Worm (Caenorhabditis elegans) whole organism, late embryonic: Measurements from ENCODE around the gene cyp-35A4.

Experiments used
- C38D4.7 ChIP-seq: fragments of 200-800 bp; sonication (Bioruptor generic); optimal IDR thresholded peaks from 2 replicates; lab custom pipeline; 2018; ENCODE audit warnings: mild to moderate bottlenecking, missing genetic modification characterization, moderate library complexity, missing compliant biosample characterization
- F13H6.1 ChIP-seq: sonication (generic microtip); optimal IDR thresholded peaks from 2 replicates; lab custom pipeline; 2016; ENCODE audit warnings: missing genetic modification characterization, missing compliant biosample characterization
- K02D7.2 ChIP-seq: sonication (generic microtip); optimal IDR thresholded peaks from 2 replicates; lab custom pipeline; 2017; ENCODE audit warnings: mild to moderate bottlenecking, missing genetic modification characterization, missing compliant biosample characterization
- K09A11.1 ChIP-seq: sonication (generic microtip); optimal IDR thresholded peaks from 2 replicates; lab custom pipeline; 2017; ENCODE audit warnings: antibody characterized with exemption, mild to moderate bottlenecking, missing genetic modification characterization, missing compliant biosample characterization; ENCODE audit not compliant: insufficient read depth
- ama-1 ChIP-seq: fragments of 150-350 bp; optimal IDR thresholded peaks from 2 replicates; lab custom pipeline; 2014
- ceh-18 ChIP-seq: sonication (generic microtip); optimal IDR thresholded peaks from 2 replicates; lab custom pipeline; 2016; ENCODE audit warnings: missing genetic modification characterization, missing compliant biosample characterization
- ceh-22 ChIP-seq: sonication (generic microtip); optimal IDR thresholded peaks from 2 replicates; lab custom pipeline; 2017; ENCODE audit warnings: missing biosample characterization, missing genetic modification characterization
- ceh-30 ChIP-seq: fragments of 150-350 bp; optimal IDR thresholded peaks from 2 replicates; lab custom pipeline; 2014; ENCODE audit warnings: missing biosample characterization, missing genetic modification characterization
- ceh-31 ChIP-seq: sonication (generic microtip); optimal IDR thresholded peaks from 2 replicates; lab custom pipeline; 2016; ENCODE audit warnings: missing genetic modification characterization, missing compliant biosample characterization
- ceh-45 ChIP-seq: fragments of 200-800 bp; sonication (Bioruptor generic); IDR thresholded peaks from 2 replicates; pipeline ENCODE4 v1.3.6; 2022; ENCODE audit warnings: missing genetic modification reagents, missing genetic modification characterization, missing compliant biosample characterization
- ceh-48 ChIP-seq: sonication (generic microtip); optimal IDR thresholded peaks from 2 replicates; lab custom pipeline; 2016; ENCODE audit warnings: missing genetic modification characterization, inconsistent platforms, missing compliant biosample characterization
- ceh-6 ChIP-seq: fragments of 200-800 bp; sonication (Bioruptor generic); optimal IDR thresholded peaks from 2 replicates; lab custom pipeline; 2018; ENCODE audit warnings: mild to moderate bottlenecking, missing genetic modification characterization, missing compliant biosample characterization
- che-1 ChIP-seq: sonication (generic microtip); optimal IDR thresholded peaks from 2 replicates; lab custom pipeline; 2016; ENCODE audit warnings: mild to moderate bottlenecking, missing genetic modification characterization, missing compliant biosample characterization
- dmd-4 ChIP-seq: sonication (generic microtip); optimal IDR thresholded peaks from 2 replicates; lab custom pipeline; 2016; ENCODE audit warnings: borderline replicate concordance, missing genetic modification characterization, missing compliant biosample characterization
- dve-1 ChIP-seq: sonication (generic microtip); optimal IDR thresholded peaks from 2 replicates; lab custom pipeline; 2017; ENCODE audit warnings: antibody characterized with exemption, mild to moderate bottlenecking, missing genetic modification characterization, missing compliant biosample characterization
- elt-2 ChIP-seq: sonication (generic microtip); optimal IDR thresholded peaks from 2 replicates; lab custom pipeline; 2016; ENCODE audit warnings: missing genetic modification reagents, missing genetic modification characterization, missing compliant biosample characterization
- elt-4 ChIP-seq: sonication (generic microtip); optimal IDR thresholded peaks from 2 replicates; lab custom pipeline; 2016; ENCODE audit warnings: missing genetic modification characterization, missing compliant biosample characterization
- eyg-1 ChIP-seq: sonication (generic microtip); optimal IDR thresholded peaks from 2 replicates; lab custom pipeline; 2016; ENCODE audit warnings: missing genotype, missing genetic modification characterization, missing compliant biosample characterization
- fkh-6 ChIP-seq: sonication (generic microtip); optimal IDR thresholded peaks from 2 replicates; lab custom pipeline; 2016; ENCODE audit warnings: missing genetic modification characterization, missing compliant biosample characterization
- hlh-13 ChIP-seq: fragments of 200-800 bp; sonication (Bioruptor generic); optimal IDR thresholded peaks from 2 replicates; lab custom pipeline; 2018; ENCODE audit warnings: mild to moderate bottlenecking, missing genetic modification characterization, missing compliant biosample characterization
- hlh-15 ChIP-seq: sonication (generic microtip); optimal IDR thresholded peaks from 2 replicates; lab custom pipeline; 2016; ENCODE audit warnings: missing genetic modification characterization, missing compliant biosample characterization
- hlh-30 ChIP-seq: sonication (generic microtip); optimal IDR thresholded peaks from 2 replicates; lab custom pipeline; 2017; ENCODE audit warnings: antibody characterized with exemption, missing genetic modification characterization, missing compliant biosample characterization; ENCODE audit not compliant: insufficient read depth
- hlh-8 ChIP-seq: sonication (generic microtip); optimal IDR thresholded peaks from 2 replicates; lab custom pipeline; 2016; ENCODE audit warnings: missing genotype, missing genetic modification characterization, missing compliant biosample characterization
- madf-2 ChIP-seq: sonication (generic microtip); optimal IDR thresholded peaks from 2 replicates; lab custom pipeline; 2017; ENCODE audit warnings: missing genetic modification characterization, missing compliant biosample characterization
- nfya-1 ChIP-seq: sonication (generic microtip); optimal IDR thresholded peaks from 2 replicates; lab custom pipeline; 2017; ENCODE audit warnings: missing genetic modification characterization, mild to moderate bottlenecking, missing compliant biosample characterization, antibody characterized with exemption, moderate library complexity
- nhr-11 ChIP-seq: fragments of 150-350 bp; optimal IDR thresholded peaks from 2 replicates; lab custom pipeline; 2014; ENCODE audit warnings: missing biosample characterization, missing genetic modification characterization
- pat-9 ChIP-seq: fragments of 200-800 bp; sonication (Bioruptor generic); optimal IDR thresholded peaks from 2 replicates; lab custom pipeline; 2018; ENCODE audit warnings: mild to moderate bottlenecking, missing genetic modification characterization, moderate library complexity, missing compliant biosample characterization
- pros-1 ChIP-seq: fragments of 150-350 bp; optimal IDR thresholded peaks from 2 replicates; lab custom pipeline; 2014; ENCODE audit warnings: missing biosample characterization, missing genetic modification reagents, missing genetic modification characterization
- sox-4 ChIP-seq: sonication (generic microtip); optimal IDR thresholded peaks from 2 replicates; lab custom pipeline; 2017; ENCODE audit warnings: mild to moderate bottlenecking, missing genetic modification characterization, inconsistent platforms, missing compliant biosample characterization
- tbx-2 ChIP-seq: sonication (generic microtip); optimal IDR thresholded peaks from 2 replicates; lab custom pipeline; 2016; ENCODE audit warnings: missing genetic modification characterization, missing compliant biosample characterization
- unc-42 ChIP-seq: sonication (generic microtip); optimal IDR thresholded peaks from 2 replicates; lab custom pipeline; 2016; ENCODE audit warnings: missing genotype, missing genetic modification characterization, missing compliant biosample characterization
- unc-86 ChIP-seq: sonication (generic microtip); optimal IDR thresholded peaks from 2 replicates; lab custom pipeline; 2016; ENCODE audit warnings: missing genetic modification characterization, missing compliant biosample characterization

Gene cyp-35A4

DNA sequence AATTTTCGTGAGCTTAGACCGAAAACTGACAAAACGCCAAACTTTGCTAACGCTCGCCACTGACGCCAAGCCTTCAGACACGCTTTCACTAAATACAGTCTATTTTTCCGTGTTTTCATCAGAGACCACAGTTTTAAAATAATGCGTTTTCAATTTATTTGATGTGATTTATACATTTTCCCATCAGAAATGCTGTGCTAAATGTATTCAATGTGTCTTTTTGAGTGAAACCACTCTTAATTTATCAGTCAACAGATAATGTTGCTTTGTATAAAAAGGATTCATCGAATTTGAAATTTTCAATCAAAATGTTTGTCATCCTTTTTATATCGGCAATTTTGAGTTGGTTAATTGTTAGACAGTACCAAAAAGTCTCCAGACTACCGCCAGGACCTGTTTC is at the start of gene cyp-35A4:
cyp-35A4 (plus strand) TSS at position 301 of the 400 bp plus-strand sequence.
- TF ChIP-seq sox-4 (tag; lab: Kevin White, UChicago) (no peak), eyg-1 (tag; lab: Kevin White, UChicago) (no peak), hlh-8 (tag; lab: Kevin White, UChicago) (no peak), tbx-2 (tag; lab: Kevin White, UChicago) (no peak), unc-42 (tag; lab: Kevin White, UChicago) (no peak)

DNA sequence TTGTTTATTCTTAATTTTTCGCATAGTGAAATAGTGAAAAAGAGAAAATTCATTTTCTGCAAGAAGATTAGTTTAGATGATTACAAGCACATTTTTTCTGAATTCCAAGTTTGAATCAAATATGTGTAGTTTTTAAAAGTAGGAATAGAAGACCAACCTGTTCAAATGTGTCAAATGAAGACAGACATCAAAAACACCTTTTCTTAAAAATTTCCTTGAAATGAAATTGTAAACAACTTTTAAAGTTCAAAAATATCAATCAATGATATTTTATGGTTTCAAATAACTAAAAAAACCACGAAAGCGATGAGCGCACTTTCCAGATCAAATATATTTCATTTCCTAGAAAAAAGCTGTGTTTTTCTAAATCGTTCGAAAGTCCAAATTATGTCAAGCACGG is 49.7 kb upstream of the cyp-35A4 start, which contains the start of gene nlp-30:
nlp-30 (plus strand) TSS at position 301 of the 400 bp plus-strand sequence.
- TF ChIP-seq elt-2 (tag; lab: Kevin White, UChicago), result no peak
- no peak for TF ChIP-seq K02D7.2 (tag; lab: Kevin White, UChicago)

ce11 chrV:3984178-3984577 is 47.2 kb upstream of the cyp-35A4 start, which contains the start of gene nlp-29:
nlp-29 (plus strand) TSS chrV:3984425.
- TF ChIP-seq dve-1 (tag; lab: Kevin White, UChicago) (peak; percentile 12), hlh-15 (tag; lab: Kevin White, UChicago) (no peak)

DNA sequence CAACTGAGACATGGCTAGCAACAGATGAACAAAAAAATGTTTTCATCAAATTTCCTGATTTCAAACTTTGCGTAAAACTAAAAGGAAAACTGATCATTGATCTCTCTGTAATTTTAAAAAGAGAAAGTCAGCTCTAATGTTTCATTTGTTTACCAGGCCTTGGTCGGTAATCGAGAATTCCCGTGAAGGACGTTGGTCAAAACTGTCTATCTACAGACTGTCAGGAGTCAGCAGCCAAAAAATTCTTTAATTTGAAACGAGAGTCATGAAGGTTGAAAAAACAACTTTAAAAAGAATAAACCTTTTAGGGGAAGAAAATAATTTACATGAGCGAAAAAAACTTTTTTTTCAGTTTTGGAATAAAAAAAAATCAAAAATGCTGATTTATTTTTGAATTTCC is 46.3 kb upstream of the cyp-35A4 start:
- TF ChIP-seq ceh-30 (tag; lab: Kevin White, UChicago), result no peak
- no peak for TF ChIP-seq C38D4.7 (GFP tag; lab: Kevin White, UChicago)
- no peak for TF ChIP-seq madf-2 (tag; lab: Kevin White, UChicago)
- no peak for TF ChIP-seq hlh-13
- no peak for TF ChIP-seq pros-1 (tag; lab: Kevin White, UChicago)
- TF ChIP-seq fkh-6 (tag; lab: Kevin White, UChicago), result no peak
- TF ChIP-seq hlh-30 (tag; lab: Kevin White, UChicago), result no peak
- TF ChIP-seq pat-9 (tag; lab: Kevin White, UChicago), result no peak
- TF ChIP-seq ceh-6, result no peak
- TF ChIP-seq ceh-48 (tag; lab: Kevin White, UChicago), result no peak
- TF ChIP-seq ceh-31, result no peak

DNA sequence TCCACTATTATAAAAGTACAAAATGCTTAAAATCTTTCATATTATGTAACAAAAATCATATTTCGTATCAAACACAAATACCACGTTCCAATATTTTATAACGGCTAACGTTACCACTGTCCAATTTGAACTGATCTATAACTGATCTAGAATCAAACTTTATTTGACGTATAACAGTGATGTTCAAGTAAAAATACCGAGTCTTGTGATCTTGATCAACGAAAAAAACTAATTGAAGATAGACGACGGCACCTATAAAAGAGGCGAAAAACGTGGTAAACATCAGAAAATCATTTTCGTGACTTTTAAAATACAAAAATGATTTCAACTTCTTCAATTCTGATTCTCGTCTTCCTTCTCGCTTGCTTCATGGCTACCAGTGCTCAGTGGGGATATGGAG is 43.8 kb upstream of the cyp-35A4 start, which contains the start of gene nlp-28:
nlp-28 (plus strand) TSS at position 285 of the 400 bp plus-strand sequence.
- no peak for TF ChIP-seq ama-1 (lab: Kevin White, UChicago)
- TF ChIP-seq ceh-18 (tag; lab: Kevin White, UChicago), result no peak
- no peak for TF ChIP-seq dmd-4
- no peak for TF ChIP-seq ceh-45 (GFP tag; lab: Robert Waterston, UW)
- no peak for TF ChIP-seq unc-86 (tag; lab: Kevin White, UChicago)
- no peak for TF ChIP-seq eyg-1 (tag; lab: Kevin White, UChicago)
- no peak for TF ChIP-seq F13H6.1 (tag; lab: Kevin White, UChicago)
- no peak for TF ChIP-seq nhr-11 (tag; lab: Kevin White, UChicago)
- no peak for TF ChIP-seq nfya-1 (tag; lab: Kevin White, UChicago)

- TF ChIP-seq ceh-22 (no peak), K09A11.1 (no peak), elt-4 (tag; lab: Kevin White, UChicago) (no peak), che-1 (tag; lab: Kevin White, UChicago) (no peak), tbx-2 (tag; lab: Kevin White, UChicago) (no peak), sox-4 (tag; lab: Kevin White, UChicago) (no peak)
- TF ChIP-seq, all 69 proteins: peak for 0
Measured at ce11 chrV:3989070-3989469, 42.3 kb upstream of the cyp-35A4 start, which contains the start of gene nlp-27. nlp-27 (plus strand) TSS chrV:3989378.
